Fruit fly (Drosophila melanogaster) whole organism, wandering third instar larva: ENCODE data around the gene CG17124.

Source experiments
- Dfd ChIP-seq: fragments of >200 bp; optimal IDR thresholded peaks from 2 replicates; lab custom pipeline; 2017; ENCODE audit warnings: missing biosample characterization, missing genetic modification characterization
- Hr78 ChIP-seq: fragments of >200 bp; optimal IDR thresholded peaks from 2 replicates; lab custom pipeline; 2017; ENCODE audit warnings: missing biosample characterization, missing genetic modification characterization
- OdsH ChIP-seq: fragments of 200-800 bp; sonication (Bioruptor generic); optimal IDR thresholded peaks from 2 replicates; lab custom pipeline; 2016; ENCODE audit warnings: missing biosample characterization, mild to moderate bottlenecking, missing genetic modification characterization
- dl ChIP-seq, 2 experiments: fragments of 175-275, 200-275 bp in 1 of 2; fragments of 200-275 bp in 1 of 2; sonication (Bioruptor generic); optimal IDR thresholded peaks; lab custom pipeline; 2018; ENCODE audit warnings: mild to moderate bottlenecking in 2 of 2, missing biosample characterization in 2 of 2, missing genetic modification characterization in 2 of 2, moderate library complexity in 2 of 2; ENCODE audit not compliant: partially characterized antibody in 2 of 2, insufficient read depth in 1 of 2
- ey ChIP-seq: fragments of 200-800 bp; sonication (Bioruptor generic); optimal IDR thresholded peaks from 2 replicates; lab custom pipeline; 2016; ENCODE audit warnings: missing biosample characterization, missing genetic modification characterization
- psq ChIP-seq: fragments of 200-800 bp; sonication (Bioruptor generic); optimal IDR thresholded peaks from 3 replicates; lab custom pipeline; 2017; ENCODE audit warnings: missing biosample characterization, mild to moderate bottlenecking, missing genetic modification characterization, moderate library complexity
- sage ChIP-seq: fragments of 200-800 bp; sonication (Bioruptor generic); optimal IDR thresholded peaks from 2 replicates; lab custom pipeline; 2016; ENCODE audit warnings: missing biosample characterization, mild to moderate bottlenecking, missing genetic modification characterization
- sv ChIP-seq: fragments of 200-800 bp; sonication (Bioruptor generic); optimal IDR thresholded peaks from 3 replicates; lab custom pipeline; 2016; ENCODE audit warnings: missing biosample characterization, missing genetic modification characterization
- usp ChIP-seq: fragments of >200 bp; optimal IDR thresholded peaks from 2 replicates; lab custom pipeline; 2017; ENCODE audit warnings: missing biosample characterization, missing genetic modification characterization

dm6 chr2L:10723903-10724302 lies 32.2 kb downstream of the CG17124 start, which contains the start of gene CG6431:
- TF ChIP-seq Dfd (GFP tag; lab: Kevin White, UChicago) (no peak), sv (no peak), dl (GFP tag; optimal IDR thresholded peaks at IDR 0.05; lab: Kevin White, UChicago; ENCODE audit: insufficient read depth in 1 of 2, partially characterized antibody in 2 of 2) (no peak), ey (GFP tag; lab: Kevin White, UChicago) (no peak), OdsH (GFP tag; lab: Kevin White, UChicago) (no peak), sage (no peak), usp (GFP tag; lab: Kevin White, UChicago) (no peak), Hr78 (GFP tag; lab: Kevin White, UChicago) (no peak), psq (GFP tag; lab: Kevin White, UChicago) (no peak)
